Fruit fly (Drosophila melanogaster) whole organism, larva: ENCODE data around the gene ATbp.

ENCODE experiments used
- noc ChIP-seq: fragments of 200-800 bp; sonication (Bioruptor generic); optimal IDR thresholded peaks from 3 replicates; lab custom pipeline; 2019; ENCODE audit warnings: missing biosample characterization, mild to moderate bottlenecking, missing genetic modification characterization, moderate library complexity

ATbp gene

DNA sequence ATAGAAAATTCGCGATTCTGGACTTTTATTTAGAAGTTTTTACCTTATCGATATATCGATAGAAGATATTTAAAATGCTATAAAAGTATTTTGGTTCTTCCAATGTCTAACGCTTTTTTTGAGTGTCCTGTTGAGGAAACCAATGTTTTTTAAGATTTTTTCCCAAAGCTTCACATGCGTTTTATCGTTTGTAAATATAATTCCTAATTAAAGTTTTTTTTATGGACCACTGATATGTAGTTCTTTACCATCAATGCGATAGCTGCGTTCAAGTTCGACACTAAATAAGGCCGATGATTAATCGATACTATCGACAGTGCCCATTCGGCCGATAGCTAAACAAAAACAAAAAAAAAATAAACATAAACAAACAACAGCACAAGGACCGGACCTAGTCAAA, at the start of gene ATbp:
ATbp (plus strand) TSS at position 312 of the 400 bp plus-strand sequence.
- TF ChIP-seq noc (tag; lab: Kevin White, UChicago): no peak

DNA sequence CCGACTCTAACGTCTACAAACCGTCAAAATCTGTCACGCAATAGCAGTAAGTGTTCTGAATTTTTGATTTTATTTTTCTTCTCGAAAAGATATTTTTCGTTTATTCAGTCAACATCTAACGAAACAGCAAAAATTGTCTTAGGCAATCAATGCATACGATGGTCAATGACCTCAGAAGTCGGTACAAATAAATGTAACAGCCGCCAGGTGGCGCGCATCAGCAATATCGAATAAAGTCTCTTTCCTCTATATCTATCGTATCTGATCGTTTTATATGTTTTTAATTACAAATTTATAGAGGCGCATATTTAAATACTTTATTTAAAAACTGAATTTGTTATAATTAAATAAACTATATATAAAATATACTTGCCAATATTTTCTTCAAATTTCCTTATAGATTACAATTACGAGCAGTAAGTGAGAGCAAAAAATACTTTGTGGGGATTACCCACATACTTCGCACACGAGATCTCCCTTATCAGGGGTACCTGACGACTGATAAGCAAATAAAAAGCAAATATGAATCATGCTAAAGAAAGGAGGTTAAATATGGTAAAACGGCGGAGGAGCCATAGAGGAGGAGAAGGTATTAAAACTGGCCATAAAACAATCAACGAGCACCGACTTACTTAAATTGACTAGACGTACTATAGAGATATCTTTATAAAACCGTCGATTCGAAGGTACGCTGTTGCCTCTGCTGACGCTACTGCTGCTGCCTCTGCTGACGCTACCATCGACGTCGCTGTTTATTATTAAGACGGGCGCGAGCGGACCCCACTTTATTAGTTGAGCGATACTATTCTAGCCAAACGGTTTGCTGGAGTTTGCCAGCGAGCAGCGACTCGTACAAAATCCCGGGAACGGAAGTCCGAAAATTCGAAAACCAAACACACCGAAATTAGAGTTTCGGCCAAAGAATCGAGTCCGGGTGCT, 38.0 kb upstream of the ATbp start, which contains the start of gene CG17167:
CG17167 (plus strand) TSS at position 781 of the 939 bp plus-strand sequence.
- no peak for TF ChIP-seq noc (tag; lab: Kevin White, UChicago)

DNA sequence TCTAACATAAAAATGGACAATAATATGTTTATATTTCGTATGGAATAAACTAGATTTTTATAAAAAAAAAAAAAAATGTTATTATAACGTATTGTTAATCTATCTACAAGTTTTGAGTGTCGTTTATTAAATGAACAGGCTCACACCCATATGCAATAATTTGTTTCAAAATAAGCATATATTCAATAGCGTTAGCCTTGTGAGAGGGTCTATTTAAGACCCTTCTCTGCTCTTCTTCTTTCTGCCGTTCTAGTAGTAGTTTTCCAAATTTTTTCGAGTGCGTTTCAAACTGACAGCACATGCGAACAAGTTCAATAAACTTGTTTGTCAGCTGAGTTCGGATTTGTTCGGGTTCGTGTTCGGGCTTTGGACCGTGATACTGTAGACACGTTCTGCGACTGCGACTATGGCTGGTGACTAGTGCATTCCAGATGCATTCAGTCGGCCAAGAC, 34.5 kb upstream of the ATbp start:
- no peak for TF ChIP-seq noc (tag; lab: Kevin White, UChicago)

DNA sequence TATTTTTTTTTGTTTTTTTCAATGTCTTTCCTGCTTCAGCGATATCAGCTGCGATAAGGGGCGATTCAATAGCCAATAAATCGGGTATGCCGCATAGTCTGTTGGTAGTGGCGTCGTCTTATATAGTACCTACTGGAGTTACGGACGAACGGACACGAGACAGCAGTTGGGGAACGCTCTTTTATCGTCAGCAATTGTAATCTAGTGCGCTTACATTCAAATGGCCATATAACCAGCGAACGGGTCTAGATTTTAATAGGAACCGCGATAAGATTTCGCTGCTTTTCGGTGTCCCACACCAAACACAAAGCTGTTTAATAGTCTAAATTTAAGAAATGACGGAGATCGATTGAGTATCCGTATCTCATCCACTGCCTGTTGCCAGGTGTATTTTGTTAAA, 32.4 kb upstream of the ATbp start:
- TF ChIP-seq noc (tag; lab: Kevin White, UChicago): no peak

DNA sequence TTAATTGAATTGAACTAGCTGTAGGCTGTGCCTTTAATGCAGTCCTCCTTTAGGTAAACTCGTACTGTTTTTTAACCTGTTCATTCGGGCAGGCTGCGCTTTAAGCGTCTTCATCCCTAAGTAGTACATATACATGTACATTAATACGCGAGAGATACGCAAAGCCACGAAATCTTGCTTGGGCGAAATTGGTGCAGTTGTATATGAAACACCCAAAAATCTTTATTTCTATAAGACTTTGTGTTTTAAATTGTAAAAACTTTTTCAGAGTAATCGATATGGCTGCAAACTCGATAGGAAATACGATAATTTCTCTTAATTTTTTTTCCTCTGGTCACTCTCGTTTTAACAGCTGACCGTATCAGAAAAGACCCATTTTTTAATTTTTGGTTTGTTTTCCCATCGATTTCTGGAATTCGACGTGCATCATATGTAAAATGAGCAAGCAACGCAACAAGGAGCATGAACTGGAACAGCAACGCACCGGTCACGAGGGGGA, 23.3 kb upstream of the ATbp start, which contains the start of the genes CG17163 and CG17168:
CG17163 (minus strand) TSS at position 303 of the 499 bp plus-strand sequence.
CG17168 (plus strand) TSS at position 332 of the 499 bp plus-strand sequence.
- TF ChIP-seq noc (tag; lab: Kevin White, UChicago): no peak

DNA sequence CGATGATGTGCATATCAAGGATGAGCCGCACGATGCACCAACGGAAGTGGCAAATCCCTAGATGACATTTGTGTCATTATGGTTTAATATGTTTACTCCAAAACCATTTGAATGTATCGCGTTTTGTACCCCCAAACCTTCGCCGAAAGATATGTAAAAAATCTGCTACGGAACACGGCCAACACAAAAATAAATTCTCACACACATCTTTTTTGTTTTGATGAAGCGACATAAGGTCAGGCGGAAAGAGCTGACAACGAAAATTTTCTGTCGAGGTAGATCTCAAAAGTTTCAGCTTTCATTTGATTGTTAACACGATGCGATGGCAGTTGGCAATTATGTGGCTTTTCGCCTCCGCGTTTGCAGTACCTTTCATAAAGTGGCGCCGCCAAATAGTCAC, 21.4 kb upstream of the ATbp start, which contains the start of gene CG17169:
CG17169 (plus strand) TSS at position 301 of the 400 bp plus-strand sequence.
- no peak for TF ChIP-seq noc (tag; lab: Kevin White, UChicago)

DNA sequence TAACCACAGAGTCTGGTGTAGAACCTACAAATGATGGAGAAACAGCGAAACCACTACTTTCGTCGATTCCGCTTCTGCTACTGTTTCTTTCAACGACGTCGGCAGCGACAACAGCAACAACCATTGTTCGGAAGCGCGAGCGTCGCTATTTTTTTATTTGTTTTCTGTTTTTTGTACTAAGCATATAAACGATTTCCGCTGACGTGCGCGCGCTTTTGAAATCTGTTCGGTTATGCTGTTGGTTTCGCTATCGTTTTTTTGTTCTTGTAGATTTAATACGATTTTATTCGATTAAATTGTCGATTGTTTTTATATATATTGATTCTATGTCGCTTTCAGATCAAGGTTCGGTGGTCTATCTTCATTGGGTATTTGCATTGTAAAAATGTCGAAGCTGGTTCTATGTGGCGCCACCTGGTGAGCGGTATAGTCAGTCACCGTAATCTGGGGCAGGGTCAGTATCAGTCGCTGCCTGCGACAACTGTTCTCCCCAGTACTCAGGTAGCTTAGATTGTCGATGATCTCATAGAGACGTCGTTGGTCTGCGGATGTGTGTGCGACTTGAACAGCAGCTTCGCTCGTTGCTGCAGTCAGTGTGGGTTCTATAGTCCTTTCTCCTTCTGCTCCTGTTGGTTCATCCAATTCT, 16.6 kb upstream of the ATbp start:
- no peak for TF ChIP-seq noc (tag; lab: Kevin White, UChicago)

DNA sequence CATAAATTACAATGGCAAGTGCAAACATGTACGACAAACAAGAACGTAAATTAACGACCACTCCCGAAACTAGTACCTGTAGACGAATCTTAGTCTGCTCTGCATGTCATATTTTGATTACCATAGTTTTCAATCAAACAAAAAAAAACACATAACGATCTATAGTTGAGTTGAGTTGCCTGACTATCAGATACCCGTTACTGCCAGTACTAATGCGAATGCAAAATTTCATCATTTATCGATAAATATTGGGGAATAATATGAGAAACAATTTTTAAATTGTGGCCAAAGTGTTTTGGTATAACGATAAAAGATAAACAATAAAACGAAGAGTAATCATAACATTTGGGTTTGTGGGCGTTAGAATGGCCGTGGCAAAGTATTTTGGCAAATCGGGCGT, 15.3 kb upstream of the ATbp start:
- TF ChIP-seq noc (tag; lab: Kevin White, UChicago): no peak

DNA sequence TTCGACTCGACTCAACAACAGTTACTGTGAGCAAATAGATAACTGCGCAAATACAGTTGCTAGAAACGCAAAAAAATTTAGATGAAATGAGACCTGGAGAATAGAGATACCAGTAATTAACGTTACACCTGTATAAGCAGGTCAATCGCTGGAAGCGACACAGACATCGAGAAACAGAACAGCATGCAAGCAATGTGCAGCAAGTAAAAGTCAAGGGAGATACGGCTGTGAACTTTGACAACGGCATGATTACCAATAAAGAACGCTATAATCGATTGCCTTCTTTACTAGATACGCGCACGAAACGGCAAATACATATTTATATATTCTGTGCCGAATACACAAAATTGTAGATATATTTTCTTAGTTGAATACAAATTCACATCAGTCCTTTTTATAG, 14.5 kb upstream of the ATbp start:
- TF ChIP-seq noc (tag; lab: Kevin White, UChicago): no peak

DNA sequence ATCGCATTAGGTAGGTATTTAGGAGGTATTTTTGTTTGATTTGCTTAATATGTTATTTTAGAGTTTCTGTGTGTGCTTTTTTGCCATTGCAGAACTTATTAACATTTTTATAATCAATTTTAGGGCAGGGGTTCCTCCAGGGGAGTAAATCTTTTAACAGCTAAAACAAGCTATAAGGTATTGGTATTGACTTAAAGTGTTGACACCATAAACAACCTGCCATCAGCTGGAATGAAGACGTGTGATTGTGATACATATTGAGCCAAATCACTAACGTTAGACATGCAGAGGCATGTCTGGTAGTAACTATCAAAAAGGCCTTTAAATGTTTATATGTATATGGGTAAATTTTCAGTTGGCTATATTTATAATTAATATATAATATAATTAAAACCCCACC, 14.0 kb upstream of the ATbp start:
- TF ChIP-seq noc (tag; lab: Kevin White, UChicago): no peak

DNA sequence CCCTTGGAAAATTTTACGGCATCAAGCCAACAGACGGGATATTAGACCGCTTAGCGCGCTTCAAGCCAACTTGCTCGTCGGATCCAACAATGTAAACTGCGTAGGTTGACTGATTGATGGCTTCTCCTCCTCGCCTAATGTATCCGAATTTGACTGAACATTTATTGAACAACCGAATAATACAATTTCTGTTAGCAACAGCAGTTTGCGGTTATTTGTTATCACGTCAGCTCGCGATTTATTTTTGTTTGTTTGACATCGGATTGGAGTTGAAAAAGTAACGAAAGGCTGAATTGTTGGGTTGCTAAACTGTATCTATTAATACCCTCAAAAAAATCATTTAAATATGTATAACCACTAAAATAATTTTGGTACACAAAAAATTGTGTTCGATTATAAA, 13.3 kb upstream of the ATbp start, which contains the start of gene CG17159:
CG17159 (minus strand) TSS at position 101 of the 400 bp plus-strand sequence.
- TF ChIP-seq noc (tag; lab: Kevin White, UChicago): no peak

DNA sequence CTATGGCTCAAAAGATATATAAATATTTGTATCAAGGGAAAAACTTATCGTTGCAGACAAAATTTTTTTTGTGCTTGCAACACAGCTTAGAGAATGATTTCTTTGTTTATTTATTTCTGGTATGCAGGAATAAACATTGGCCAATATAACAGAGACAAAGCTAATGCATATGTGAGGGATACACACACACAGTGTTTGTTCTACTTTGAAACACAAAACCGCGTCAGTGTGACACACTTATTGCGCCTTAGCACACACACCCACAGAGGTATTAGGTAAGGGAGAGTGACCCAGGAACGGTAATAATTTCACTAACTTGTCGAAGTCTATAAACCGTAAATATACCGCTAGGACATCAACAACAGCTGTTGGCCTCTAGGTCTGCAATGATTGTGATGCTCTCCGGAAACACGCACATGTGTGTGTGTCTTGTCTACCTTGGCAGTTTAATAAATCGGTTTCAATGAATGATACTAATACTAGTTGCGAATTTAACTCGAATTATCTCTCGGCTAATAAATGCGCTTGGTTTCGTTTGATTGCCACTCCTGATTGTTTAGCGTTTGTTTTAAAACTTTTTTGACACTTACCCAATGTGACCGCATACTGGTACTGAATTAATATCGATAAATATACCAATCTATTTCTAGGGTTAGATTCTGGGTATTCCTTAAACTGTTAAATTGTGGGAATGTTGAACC, 9.5 kb upstream of the ATbp start, which contains the start of gene CG17162:
CG17162 (minus strand) TSS at position 619 of the 701 bp plus-strand sequence.
- no peak for TF ChIP-seq noc (tag; lab: Kevin White, UChicago)

DNA sequence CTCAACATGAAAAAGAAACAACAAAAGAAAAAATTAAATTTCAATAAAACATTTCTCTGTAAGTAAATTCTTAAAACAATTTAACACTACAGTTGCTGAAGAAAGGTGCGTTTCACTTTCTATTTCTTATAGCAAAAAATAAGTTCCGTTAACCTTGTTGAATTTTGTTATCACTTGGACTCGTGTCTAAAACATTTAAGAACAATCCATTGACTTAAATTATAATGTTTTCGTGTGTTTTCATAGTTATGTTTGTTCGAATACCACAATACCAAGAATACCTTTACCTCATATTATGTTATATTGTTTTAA, 9.0 kb upstream of the ATbp start:
- no peak for TF ChIP-seq noc (tag; lab: Kevin White, UChicago)

DNA sequence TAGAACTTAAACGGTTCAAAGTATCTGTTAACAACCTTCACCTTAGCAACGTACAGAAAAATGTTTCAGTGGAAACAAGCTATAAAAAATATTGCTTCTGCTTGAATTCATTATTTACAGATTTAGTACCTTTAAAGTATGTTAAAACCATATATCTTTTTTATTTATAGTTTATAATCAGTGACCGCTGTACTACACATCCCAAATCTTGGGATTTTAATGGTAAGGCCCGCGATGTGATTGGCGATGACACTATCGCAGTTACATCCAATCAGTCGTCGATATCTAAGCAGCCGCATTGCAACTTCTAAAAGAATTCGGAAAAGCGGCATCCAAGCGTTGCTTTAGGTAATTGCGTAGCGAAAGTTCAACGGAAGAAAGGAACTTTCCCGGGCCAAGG, 8.6 kb upstream of the ATbp start:
- TF ChIP-seq noc (tag; lab: Kevin White, UChicago): no peak
